Fruit fly (Drosophila melanogaster): ENCODE results near the gene Pburs.

Pburs gene

DNA sequence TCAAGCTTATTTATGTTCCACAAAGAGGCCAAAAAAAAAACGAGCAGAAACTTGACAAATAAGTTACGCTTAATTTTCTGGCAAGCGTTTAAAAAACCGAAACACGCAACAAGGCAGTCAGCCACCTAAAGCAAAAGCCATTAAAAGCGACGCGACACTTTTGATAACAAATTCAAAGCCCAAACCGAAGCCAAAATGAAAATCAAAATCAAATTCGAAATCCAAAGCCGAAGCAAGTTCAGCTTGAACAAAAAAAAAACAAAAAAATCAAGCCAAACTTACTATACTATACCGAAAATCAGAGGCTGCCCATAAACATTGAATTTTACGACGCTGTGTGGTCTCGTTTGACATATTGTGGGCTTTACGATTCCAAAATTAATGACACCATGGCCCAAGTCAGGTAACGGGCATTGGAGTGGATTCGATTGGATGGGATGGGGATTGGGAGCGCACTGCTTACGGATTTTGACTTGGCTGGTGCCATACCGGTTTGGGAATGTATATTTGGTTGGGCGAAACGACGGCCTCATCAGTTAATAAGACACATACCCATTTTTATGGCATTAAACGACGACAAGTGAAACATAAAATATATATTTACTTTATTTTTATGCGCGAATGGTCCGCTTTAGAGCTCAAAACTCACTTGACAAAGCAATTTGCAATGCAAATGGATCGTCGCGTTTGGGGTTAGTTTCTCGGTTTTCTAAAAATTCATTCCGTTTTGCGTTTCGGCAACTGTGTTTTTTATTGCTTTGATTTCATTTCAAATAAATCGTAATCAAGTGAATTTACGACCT, 5.1 kb upstream of the Pburs start (continued):
- no peak for TF ChIP-seq CG18599 (GFP tag; optimal IDR thresholded peaks at IDR 0.05)
- TF ChIP-seq run (tag; optimal IDR thresholded peaks at IDR 0.05), result peak; percentile 60
- no peak for TF ChIP-seq ro (GFP tag; IDR thresholded peaks at IDR 0.05)
- no peak for TF ChIP-seq CoRest (tag; optimal IDR thresholded peaks at IDR 0.05)
- TF ChIP-seq CG10979 (tag; optimal IDR thresholded peaks at IDR 0.05), result no peak
- TF ChIP-seq CG12659 (GFP tag; optimal IDR thresholded peaks at IDR 0.05), result no peak
- TF ChIP-seq CG10321 (GFP tag; IDR thresholded peaks at IDR 0.05), result no peak
- TF ChIP-seq CG2678 (tag; optimal IDR thresholded peaks at IDR 0.05), result no peak
- no peak for TF ChIP-seq gce (GFP tag; IDR thresholded peaks at IDR 0.05)
- no peak for TF ChIP-seq unpg (GFP tag; optimal IDR thresholded peaks at IDR 0.05)
- TF ChIP-seq Oaz (GFP tag; IDR thresholded peaks at IDR 0.05), result no peak
- no peak for TF ChIP-seq YL-1 (GFP tag; optimal IDR thresholded peaks at IDR 0.05)
- no peak for TF ChIP-seq Dip2 (GFP tag; IDR thresholded peaks at IDR 0.05)
- no peak for TF ChIP-seq ewg (GFP tag; optimal IDR thresholded peaks at IDR 0.05)
- no peak for TF ChIP-seq CG11456 (GFP tag; IDR thresholded peaks at IDR 0.05)
- no peak for TF ChIP-seq CG1602 (GFP tag; optimal IDR thresholded peaks at IDR 0.05)
- TF ChIP-seq CG10959 (GFP tag; IDR thresholded peaks at IDR 0.05), result no peak
- no peak for TF ChIP-seq bsh (GFP tag; optimal IDR thresholded peaks at IDR 0.05)
- TF ChIP-seq CG10274 (GFP tag; optimal IDR thresholded peaks at IDR 0.05), result no peak
- peak; percentile 61 for TF ChIP-seq gro (GFP tag; optimal IDR thresholded peaks at IDR 0.05)
- peak; percentile 8 for TF ChIP-seq Abd-B (GFP tag; optimal IDR thresholded peaks at IDR 0.05)
- TF ChIP-seq CG14667 (GFP tag; IDR thresholded peaks at IDR 0.05), result no peak
- no peak for TF ChIP-seq CG7745 (tag; optimal IDR thresholded peaks at IDR 0.05)
- peak; percentile 12 for TF ChIP-seq Nf-YC (tag; optimal IDR thresholded peaks at IDR 0.05)
- TF ChIP-seq CG9609 (GFP tag; optimal IDR thresholded peaks at IDR 0.05), result no peak
- no peak for TF ChIP-seq hbn (GFP tag; IDR thresholded peaks at IDR 0.05; ENCODE audit: partially characterized antibody)
- TF ChIP-seq sqz (GFP tag; optimal IDR thresholded peaks at IDR 0.05), result peak; percentile 76
- no peak for TF ChIP-seq stc (GFP tag; IDR thresholded peaks at IDR 0.05)
- TF ChIP-seq CG6654 (GFP tag; optimal IDR thresholded peaks at IDR 0.05), result no peak
- TF ChIP-seq ab (GFP tag; optimal IDR thresholded peaks at IDR 0.05), result no peak
- no peak for TF ChIP-seq chn (GFP tag; optimal IDR thresholded peaks at IDR 0.05)
- TF ChIP-seq CG10543 (GFP tag; optimal IDR thresholded peaks at IDR 0.05), result peak; percentile 67
- TF ChIP-seq slbo (GFP tag; IDR thresholded peaks at IDR 0.05), result no peak
- no peak for TF ChIP-seq lab (GFP tag; optimal IDR thresholded peaks at IDR 0.05)
- TF ChIP-seq CG12769 (tag; optimal IDR thresholded peaks at IDR 0.05), result peak; percentile 92
- TF ChIP-seq h (optimal IDR thresholded peaks at IDR 0.05), result no peak
- no peak for TF ChIP-seq CG43689 (GFP tag; IDR thresholded peaks at IDR 0.05)
- no peak for TF ChIP-seq CG13287 (GFP tag; IDR thresholded peaks at IDR 0.05; ENCODE audit: partially characterized antibody)
- TF ChIP-seq Eip74EF (GFP tag; optimal IDR thresholded peaks at IDR 0.05), result no peak
- TF ChIP-seq NC2β (GFP tag; optimal IDR thresholded peaks at IDR 0.05), result no peak
- TF ChIP-seq HHEX (GFP tag; optimal IDR thresholded peaks at IDR 0.05), result no peak
- no peak for TF ChIP-seq Dp (GFP tag; optimal IDR thresholded peaks at IDR 0.05)
- TF ChIP-seq luna (GFP tag; optimal IDR thresholded peaks at IDR 0.05), result no peak
- no peak for TF ChIP-seq CG7928 (GFP tag; optimal IDR thresholded peaks at IDR 0.05)
- no peak for TF ChIP-seq D19B (GFP tag; optimal IDR thresholded peaks at IDR 0.05)
- no peak for TF ChIP-seq dati (GFP tag; IDR thresholded peaks at IDR 0.05)
- no peak for TF ChIP-seq Hmx (GFP tag; optimal IDR thresholded peaks at IDR 0.05)
- no peak for TF ChIP-seq Ada2b (GFP tag; IDR thresholded peaks at IDR 0.05)
- peak; percentile 5 for TF ChIP-seq sug (tag; optimal IDR thresholded peaks at IDR 0.05)
- no peak for TF ChIP-seq eyg (GFP tag; optimal IDR thresholded peaks at IDR 0.05)
